Worm (Caenorhabditis elegans): ENCODE results near the gene F54E7.9.

- TF ChIP-seq nhr-11 (tag; optimal IDR thresholded peaks at IDR 0.05) = no peak
- TF ChIP-seq nfya-1 (tag; optimal IDR thresholded peaks at IDR 0.05) = no peak
- no peak for TF ChIP-seq unc-42 (tag; optimal IDR thresholded peaks at IDR 0.05)
- no peak for TF ChIP-seq pha-4 (tag; optimal IDR thresholded peaks at IDR 0.05)
- TF ChIP-seq F13H6.1 (tag; optimal IDR thresholded peaks at IDR 0.05) = no peak
Observed at ce11 chrIII:5711881-5712643, 34.4 kb upstream of the F54E7.9 start.

Data from whole organism, late embryonic.